Fruit fly (Drosophila melanogaster): ENCODE measurements around the gene ND-SGDH.

DNA sequence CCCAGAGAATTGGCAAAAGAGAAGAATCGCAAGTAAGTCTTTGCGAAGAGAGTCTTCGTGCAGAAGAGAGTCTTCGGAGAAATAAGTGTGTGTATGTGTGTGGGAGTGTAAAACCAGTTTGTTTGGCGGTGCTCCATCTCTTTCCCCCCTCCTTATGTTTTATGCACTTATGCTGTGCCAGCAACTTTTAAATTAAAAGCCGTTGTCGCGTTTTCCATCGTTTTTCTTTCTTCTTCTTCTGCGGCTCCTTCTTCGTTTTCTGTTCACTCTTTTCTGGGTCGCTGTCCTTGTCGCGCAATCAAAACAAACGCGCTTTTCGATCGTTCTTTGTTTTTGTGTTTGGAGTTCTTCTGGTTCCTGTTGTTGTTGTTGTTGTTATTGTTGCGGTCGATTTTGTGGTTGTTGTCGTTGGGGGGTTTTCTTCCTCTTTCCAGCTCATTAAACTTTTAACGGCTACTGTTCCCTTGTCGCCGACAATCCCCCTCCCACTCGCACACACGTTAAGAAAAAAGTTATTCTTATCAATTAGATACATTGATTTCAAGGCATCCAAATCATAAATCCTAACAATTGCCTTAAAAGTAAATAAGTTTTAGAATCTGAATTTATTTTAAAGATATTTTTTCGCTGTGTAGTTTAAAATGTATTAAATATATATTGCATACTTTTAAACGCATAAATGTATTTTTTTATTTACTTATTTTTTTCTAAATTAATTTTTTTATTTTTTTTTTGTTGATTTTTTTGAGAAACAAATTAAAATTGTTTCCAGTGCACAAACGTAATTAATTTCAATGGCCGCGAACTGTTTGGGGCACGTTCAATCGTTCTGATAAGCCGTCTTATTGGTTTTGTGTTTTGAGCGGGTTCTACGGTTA, 27.1 kb downstream of the ND-SGDH start:
- TF ChIP-seq EcR (GFP tag; optimal IDR thresholded peaks at IDR 0.05), result peak; percentile 96
- TF ChIP-seq CG13204 (GFP tag; optimal IDR thresholded peaks at IDR 0.05), result peak; percentile 36
- TF ChIP-seq D1 (tag; optimal IDR thresholded peaks at IDR 0.05), result peak; percentile 92
- TF ChIP-seq fd96Ca (GFP tag; IDR thresholded peaks at IDR 0.05), result no peak
- peak; percentile 64 for TF ChIP-seq Pif1B (GFP tag; optimal IDR thresholded peaks at IDR 0.05)
- TF ChIP-seq Snoo (tag; optimal IDR thresholded peaks at IDR 0.05), result peak; percentile 85
- TF ChIP-seq CG17806 (tag; optimal IDR thresholded peaks at IDR 0.05), result peak; percentile 84
- no peak for TF ChIP-seq CG32121 (GFP tag; IDR thresholded peaks at IDR 0.05)
- TF ChIP-seq CG10348 (GFP tag; IDR thresholded peaks at IDR 0.05), result no peak
- peak; percentile 90 for TF ChIP-seq CG8159 (tag; optimal IDR thresholded peaks at IDR 0.05)
- TF ChIP-seq CG8301 (tag; optimal IDR thresholded peaks at IDR 0.05), result peak; percentile 65
- TF ChIP-seq CG12605 (GFP tag; IDR thresholded peaks at IDR 0.05), result peak; percentile 44; the same call in 1 of the 2 replicates
- no peak for TF ChIP-seq gl (tag; optimal IDR thresholded peaks at IDR 0.05)

All from whole organism, pupa.